Fruit fly (Drosophila melanogaster): ENCODE data around the gene CG12880.

DNA sequence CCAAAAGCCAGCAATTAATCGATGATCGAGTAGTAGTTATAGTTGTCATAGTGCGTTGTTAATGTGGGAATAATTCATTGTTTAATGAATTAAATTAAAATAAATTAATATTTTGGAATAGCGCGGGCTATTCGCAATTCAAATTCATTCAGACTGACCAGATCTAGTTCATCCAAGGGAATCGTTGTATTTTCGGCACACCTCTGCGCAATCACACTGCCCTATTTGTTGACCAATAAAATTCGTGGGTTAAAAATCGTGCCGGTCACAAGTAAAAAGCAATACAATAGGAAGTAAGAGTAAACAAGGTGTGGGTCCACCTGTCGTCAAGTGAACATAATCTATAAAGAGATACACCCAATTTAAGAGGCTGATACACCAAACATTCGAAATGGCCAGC is 6.7 kb upstream of the CG12880 start, which contains the start of gene CG12883:
- TF ChIP-seq toe (GFP tag; optimal IDR thresholded peaks at IDR 0.05) (no peak), kay (GFP tag; ENCODE audit: borderline replicate concordance) (no peak), CG7045 (GFP tag; optimal IDR thresholded peaks at IDR 0.05) (no peak)

All from whole organism, adult.